Fruit fly (Drosophila melanogaster) whole organism: ENCODE measurements around the gene tinc.

Experiments used
- CG8478 ChIP-seq: fragments of >200 bp; optimal IDR thresholded peaks from 2 replicates; lab custom pipeline; 2018; ENCODE audit warnings: inconsistent platforms
- Dll ChIP-seq: fragments of >200 bp; optimal IDR thresholded peaks from 2 replicates; lab custom pipeline; 2017
- pan ChIP-seq: fragments of >200 bp; optimal IDR thresholded peaks from 2 replicates; lab custom pipeline; 2017
- psq ChIP-seq: fragments of >200 bp; optimal IDR thresholded peaks from 2 replicates; lab custom pipeline; 2017

DNA sequence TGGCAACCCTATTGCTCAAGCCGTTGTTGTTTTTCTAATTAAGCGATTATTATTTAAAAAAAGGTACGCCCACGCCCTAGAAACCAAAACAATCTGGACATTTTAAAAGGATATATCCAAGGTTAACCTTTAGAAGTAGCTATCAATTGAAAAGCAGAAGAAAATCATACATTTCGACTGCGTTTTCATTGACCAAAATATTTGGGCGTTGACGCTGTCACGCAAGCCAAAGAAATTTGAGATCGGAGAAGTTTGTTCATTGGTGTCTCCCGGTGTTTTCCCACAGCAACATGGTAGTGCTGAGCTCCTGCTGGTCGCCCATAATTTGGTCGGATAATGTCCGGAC, 16.3 kb upstream of the tinc start, which contains the start of gene pasi1:
- TF ChIP-seq psq (lab: Kevin White, UChicago) (no peak), CG8478 (no peak), pan (lab: Kevin White, UChicago) (no peak), Dll (lab: Kevin White, UChicago) (no peak)
